Fruit fly (Drosophila melanogaster) whole organism, embryonic: ENCODE measurements around the gene CG13481.

Experiments used
- Blimp-1 ChIP-seq: fragments of 200-800 bp; sonication (Bioruptor generic); optimal IDR thresholded peaks from 3 replicates; lab custom pipeline; 2018; ENCODE audit warnings: missing biosample characterization, missing genetic modification characterization, mild to moderate bottlenecking, moderate library complexity, missing genetic modification reagents
- CG10979 ChIP-seq: fragments of 200-800 bp; sonication (Bioruptor generic); optimal IDR thresholded peaks from 2 replicates; lab custom pipeline; 2018; ENCODE audit warnings: missing biosample characterization, mild to moderate bottlenecking, missing genetic modification characterization, moderate library complexity
- CG11504 ChIP-seq: fragments of 200-800 bp; sonication (Bioruptor generic); optimal IDR thresholded peaks from 3 replicates; lab custom pipeline; 2019; ENCODE audit warnings: missing biosample characterization, mild to moderate bottlenecking, missing genetic modification characterization, moderate library complexity
- CG11560 ChIP-seq: fragments of 200-800 bp; sonication (Bioruptor generic); IDR thresholded peaks from 3 replicates; pipeline ENCODE4 v1.3.6; 2022; ENCODE audit warnings: missing biosample characterization, missing genetic modification characterization
- CG12071 ChIP-seq: fragments of 200-800 bp; sonication (Bioruptor generic); optimal IDR thresholded peaks from 3 replicates; lab custom pipeline; 2018; ENCODE audit warnings: missing biosample characterization, mild to moderate bottlenecking, missing genetic modification characterization
- CG12155 ChIP-seq: fragments of 200-800 bp; sonication (Bioruptor generic); optimal IDR thresholded peaks from 3 replicates; lab custom pipeline; 2016; ENCODE audit warnings: missing biosample characterization, missing genetic modification characterization
- CG12744 ChIP-seq: fragments of 200-800 bp; sonication (Bioruptor generic); optimal IDR thresholded peaks from 2 replicates; lab custom pipeline; 2016; ENCODE audit warnings: missing biosample characterization, missing genetic modification characterization
- CG15601 ChIP-seq: fragments of 200-800 bp; sonication (Bioruptor generic); optimal IDR thresholded peaks from 3 replicates; lab custom pipeline; 2019; ENCODE audit warnings: missing biosample characterization, mild to moderate bottlenecking, missing genetic modification characterization, moderate library complexity
- CG2116 ChIP-seq: fragments of 200-800 bp; sonication (Bioruptor generic); optimal IDR thresholded peaks from 3 replicates; lab custom pipeline; 2018; ENCODE audit warnings: missing biosample characterization, mild to moderate bottlenecking, missing genetic modification characterization
- CG31224 ChIP-seq: fragments of 200-800 bp; sonication (Bioruptor generic); IDR thresholded peaks from 2 replicates; pipeline ENCODE4 v1.3.6; 2022; ENCODE audit warnings: missing biosample characterization, missing genetic modification characterization
- CG32767 ChIP-seq: fragments of 200-800 bp; sonication (Bioruptor generic); IDR thresholded peaks from 2 replicates; pipeline ENCODE4 v1.3.6; 2022; ENCODE audit warnings: missing biosample characterization, missing genetic modification characterization
- CG3281 ChIP-seq: fragments of 200-800 bp; sonication (Bioruptor generic); optimal IDR thresholded peaks from 3 replicates; lab custom pipeline; 2017; ENCODE audit warnings: missing biosample characterization, mild to moderate bottlenecking, missing genetic modification characterization
- CG4424 ChIP-seq: fragments of 200-800 bp; sonication (Bioruptor generic); optimal IDR thresholded peaks from 3 replicates; lab custom pipeline; 2016; ENCODE audit warnings: missing biosample characterization, missing genetic modification characterization
- CG4854 ChIP-seq: fragments of 200-800 bp; sonication (Bioruptor generic); optimal IDR thresholded peaks from 2 replicates; lab custom pipeline; 2016; ENCODE audit warnings: missing biosample characterization, missing genetic modification characterization, inconsistent platforms
- CG9215 ChIP-seq: fragments of 200-800 bp; sonication (Bioruptor generic); IDR thresholded peaks from 2 replicates; pipeline ENCODE4 v1.3.6; 2022; ENCODE audit warnings: missing biosample characterization, missing genetic modification characterization
- CG9876 ChIP-seq: fragments of 200-800 bp; sonication (Bioruptor generic); optimal IDR thresholded peaks from 2 replicates; lab custom pipeline; 2016; ENCODE audit warnings: missing biosample characterization, missing genetic modification characterization
- D19A ChIP-seq: fragments of 200-800 bp; optimal IDR thresholded peaks from 3 replicates; lab custom pipeline; 2019; ENCODE audit warnings: missing biosample characterization, mild to moderate bottlenecking, missing genetic modification characterization, moderate library complexity
- Dip3 ChIP-seq: fragments of 200-800 bp; sonication (Bioruptor generic); optimal IDR thresholded peaks from 3 replicates; lab custom pipeline; 2016; ENCODE audit warnings: missing biosample characterization, missing genetic modification characterization
- HLH3B ChIP-seq: fragments of 200-800 bp; sonication (Bioruptor generic); IDR thresholded peaks from 2 replicates; pipeline ENCODE4 v1.3.6; 2022; ENCODE audit warnings: missing biosample characterization, missing genetic modification characterization
- Hey ChIP-seq: fragments of 200-800 bp; sonication (Bioruptor generic); optimal IDR thresholded peaks from 3 replicates; lab custom pipeline; 2018; ENCODE audit warnings: missing biosample characterization, mild to moderate bottlenecking, missing genetic modification characterization
- Hr51 ChIP-seq, 2 experiments: fragments of 200-800 bp; sonication (Bioruptor generic); optimal IDR thresholded peaks; 2 replicates in 1 of 2; 3 replicates in 1 of 2; lab custom pipeline; 2016 to 2018; ENCODE audit warnings: missing biosample characterization in 2 of 2, missing genetic modification characterization in 2 of 2, mild to moderate bottlenecking in 1 of 2, moderate library complexity in 1 of 2
- Myb ChIP-seq: fragments of 200-800 bp; sonication (Bioruptor generic); optimal IDR thresholded peaks from 2 replicates; lab custom pipeline; 2016; ENCODE audit warnings: missing biosample characterization, missing genetic modification characterization
- Nf-YC ChIP-seq: fragments of 200-800 bp; optimal IDR thresholded peaks from 3 replicates; lab custom pipeline; 2019; ENCODE audit warnings: missing biosample characterization, mild to moderate bottlenecking, missing genetic modification characterization, moderate library complexity
- Oli ChIP-seq: fragments of 200-800 bp; sonication (Bioruptor generic); optimal IDR thresholded peaks from 2 replicates; lab custom pipeline; 2018; ENCODE audit warnings: missing biosample characterization, mild to moderate bottlenecking, missing genetic modification characterization, moderate library complexity
- Opbp ChIP-seq: fragments of 200-800 bp; sonication (Bioruptor generic); IDR thresholded peaks from 3 replicates; pipeline ENCODE4 v1.3.6; 2022; ENCODE audit warnings: missing biosample characterization, missing genetic modification characterization; ENCODE audit not compliant: partially characterized antibody
- Optix ChIP-seq: fragments of 200-800 bp; sonication (Bioruptor generic); IDR thresholded peaks from 3 replicates; pipeline ENCODE4 v1.3.6; 2022; ENCODE audit warnings: missing biosample characterization, missing genetic modification characterization
- Sry-δ ChIP-seq: fragments of 200-800 bp; sonication (Bioruptor generic); optimal IDR thresholded peaks from 2 replicates; lab custom pipeline; 2016; ENCODE audit warnings: missing biosample characterization, missing genetic modification characterization
- Usf ChIP-seq: fragments of 200-800 bp; sonication (Bioruptor generic); optimal IDR thresholded peaks from 2 replicates; lab custom pipeline; 2017; ENCODE audit warnings: missing genotype, missing biosample characterization, missing genetic modification characterization
- Xrp1 ChIP-seq: fragments of 200-800 bp; sonication (Bioruptor generic); IDR thresholded peaks from 2 replicates; pipeline ENCODE4 v1.3.6; 2022; ENCODE audit warnings: missing biosample characterization, missing genetic modification characterization
- bcd ChIP-seq: fragments of 200-800 bp; sonication (Bioruptor generic); optimal IDR thresholded peaks from 2 replicates; lab custom pipeline; 2017; ENCODE audit warnings: missing biosample characterization, mild to moderate bottlenecking, missing genetic modification characterization
- fru ChIP-seq: fragments of >200 bp; optimal IDR thresholded peaks from 2 replicates; lab custom pipeline; 2017
- hbn ChIP-seq: fragments of 200-800 bp; sonication (Bioruptor generic); IDR thresholded peaks from 2 replicates; pipeline ENCODE4 v1.3.6; 2022; ENCODE audit warnings: missing biosample characterization, missing genetic modification characterization; ENCODE audit not compliant: partially characterized antibody
- her ChIP-seq: fragments of 200-800 bp; sonication (Bioruptor generic); optimal IDR thresholded peaks from 2 replicates; lab custom pipeline; 2016; ENCODE audit warnings: missing biosample characterization, missing genetic modification characterization
- kay ChIP-seq: fragments of 200-800 bp; sonication (Bioruptor generic); optimal IDR thresholded peaks from 2 replicates; lab custom pipeline; 2016; ENCODE audit warnings: missing biosample characterization, missing genetic modification characterization
- lov ChIP-seq, 2 experiments: fragments of 200-800 bp in 1 of 2; fragments of >200 bp in 1 of 2; sonication (Bioruptor generic) in 1 of 2; IDR thresholded peaks in 1 of 2; optimal IDR thresholded peaks in 1 of 2; 2 replicates in 1 of 2; 3 replicates in 1 of 2; pipeline versions ENCODE4 v1.3.6 to Lab custom; 2017 to 2022; ENCODE audit warnings: missing biosample characterization in 1 of 2, missing genetic modification characterization in 1 of 2
- nmo ChIP-seq: fragments of 200-800 bp; sonication (Bioruptor generic); optimal IDR thresholded peaks from 2 replicates; lab custom pipeline; 2018; ENCODE audit warnings: missing biosample characterization, mild to moderate bottlenecking, missing genetic modification characterization, moderate library complexity
- pfk ChIP-seq: fragments of 200-800 bp; sonication (Bioruptor generic); optimal IDR thresholded peaks from 2 replicates; lab custom pipeline; 2018; ENCODE audit warnings: missing biosample characterization, mild to moderate bottlenecking, missing genetic modification characterization, moderate library complexity
- pnt ChIP-seq: fragments of 200-800 bp; sonication (Bioruptor generic); optimal IDR thresholded peaks from 3 replicates; lab custom pipeline; 2016; ENCODE audit warnings: missing biosample characterization, missing genetic modification characterization
- prd ChIP-seq, 3 experiments: fragments of >200 bp in 2 of 3; fragments of 200-800 bp in 1 of 3; sonication (Bioruptor generic) in 1 of 3; optimal IDR thresholded peaks in 2 of 3; IDR thresholded peaks in 1 of 3; 2 replicates in 2 of 3; 3 replicates in 1 of 3; pipeline versions ENCODE4 v1.3.6 to Lab custom; 2017 to 2022; ENCODE audit warnings: missing biosample characterization in 1 of 3, missing genetic modification characterization in 1 of 3
- ranshi ChIP-seq: fragments of 200-800 bp; sonication (Bioruptor generic); IDR thresholded peaks from 2 replicates; pipeline ENCODE4 v1.3.6; 2022; ENCODE audit warnings: missing biosample characterization, missing genetic modification characterization
- rib ChIP-seq: fragments of 200-800 bp; sonication (Bioruptor generic); IDR thresholded peaks from 2 replicates; pipeline ENCODE4 v1.3.6; 2022; ENCODE audit warnings: missing biosample characterization, missing genetic modification characterization
- sc ChIP-seq, 3 experiments: fragments of >200 bp in 2 of 3; fragments of 200-800 bp in 1 of 3; sonication (Bioruptor generic) in 1 of 3; optimal IDR thresholded peaks; 2 replicates in 2 of 3; 3 replicates in 1 of 3; lab custom pipeline; 2017; ENCODE audit warnings: mild to moderate bottlenecking in 1 of 3, missing biosample characterization in 1 of 3, missing genetic modification characterization in 1 of 3, missing genetic modification reagents in 1 of 3
- scrt ChIP-seq: fragments of 200-800 bp; sonication (Bioruptor generic); optimal IDR thresholded peaks from 2 replicates; lab custom pipeline; 2018; ENCODE audit warnings: missing biosample characterization, mild to moderate bottlenecking, missing genetic modification characterization, moderate library complexity
- sob ChIP-seq: fragments of 200-800 bp; sonication (Bioruptor generic); IDR thresholded peaks from 2 replicates; pipeline ENCODE4 v1.3.6; 2022; ENCODE audit warnings: missing biosample characterization, missing genetic modification characterization
- tin ChIP-seq: fragments of 200-800 bp; sonication (Bioruptor generic); optimal IDR thresholded peaks from 3 replicates; lab custom pipeline; 2016; ENCODE audit warnings: missing biosample characterization, missing genetic modification characterization
- tna ChIP-seq: fragments of 200-800 bp; sonication (Bioruptor generic); IDR thresholded peaks from 2 replicates; pipeline ENCODE4 v1.3.6; 2022; ENCODE audit warnings: missing biosample characterization, missing genetic modification characterization; ENCODE audit not compliant: partially characterized antibody
- toy ChIP-seq: fragments of 200-800 bp; sonication (Bioruptor generic); IDR thresholded peaks from 2 replicates; pipeline ENCODE4 v1.3.6; 2022; ENCODE audit warnings: missing biosample characterization, missing genetic modification characterization
- ttk ChIP-seq: fragments of 200-800 bp; sonication (Bioruptor generic); IDR thresholded peaks from 2 replicates; pipeline ENCODE4 v2.1.2; 2022; ENCODE audit warnings: missing biosample characterization, missing genetic modification characterization
- unpg ChIP-seq: fragments of 200-800 bp; sonication (Bioruptor generic); optimal IDR thresholded peaks from 3 replicates; lab custom pipeline; 2018; ENCODE audit warnings: missing biosample characterization, mild to moderate bottlenecking, missing genetic modification characterization, moderate library complexity

The CG13481 gene

dm6 chr3L:14328437-14328836 lies 41.1 kb downstream of the CG13481 start (continued):
- TF ChIP-seq her (no peak), pnt (GFP tag; lab: Kevin White, UChicago) (no peak), Opbp (GFP tag; lab: Robert Waterston, UW) (no peak), lov (optimal IDR thresholded peaks at IDR 0.05; lab: Kevin White, UChicago) (no peak), lov (GFP tag; IDR thresholded peaks at IDR 0.05; lab: Robert Waterston, UW) (no peak), HLH3B (GFP tag; lab: Robert Waterston, UW) (no peak), pfk (GFP tag; lab: Kevin White, UChicago) (no peak), Xrp1 (GFP tag; lab: Robert Waterston, UW) (0 out of 2 replicates have a peak, but pooled peaks have one; percentile 12), CG4854 (GFP tag; lab: Kevin White, UChicago) (no peak), Oli (peak; percentile 65), CG10979 (tag; lab: Kevin White, UChicago) (peak; percentile 45), CG9876 (GFP tag; lab: Kevin White, UChicago) (no peak), Hr51 (GFP tag; optimal IDR thresholded peaks at IDR 0.05; lab: Kevin White, UChicago) (peak in 1 of 2 experiments; percentile 72), sc (optimal IDR thresholded peaks at IDR 0.05; lab: Kevin White, UChicago) (no peak), sc (GFP tag; optimal IDR thresholded peaks at IDR 0.05; lab: Kevin White, UChicago) (peak; percentile 18), bcd (GFP tag; lab: Kevin White, UChicago) (peak; percentile 23), CG11560 (tag; lab: Robert Waterston, UW) (no peak), Dip3 (GFP tag; lab: Kevin White, UChicago) (no peak), CG11504 (tag; lab: Kevin White, UChicago) (peak; percentile 68), CG3281 (GFP tag; lab: Kevin White, UChicago) (peak; percentile 28), D19A (peak; percentile 35), ttk (GFP tag; lab: Robert Waterston, UW) (no peak), CG12744 (GFP tag; lab: Kevin White, UChicago) (no peak), CG31224 (no peak), Nf-YC (tag; lab: Kevin White, UChicago) (no peak), Myb (GFP tag; lab: Kevin White, UChicago) (no peak), tin (GFP tag; lab: Kevin White, UChicago) (peak; percentile 26), Optix (GFP tag; lab: Robert Waterston, UW) (no peak), scrt (GFP tag; lab: Kevin White, UChicago) (no peak), kay (GFP tag; lab: Kevin White, UChicago) (no peak), Blimp-1 (GFP tag; lab: Kevin White, UChicago) (peak; percentile 40), CG12071 (no peak), Hey (tag; lab: Kevin White, UChicago) (no peak), ranshi (no peak), CG32767 (GFP tag; lab: Robert Waterston, UW) (no peak), Usf (no peak), tna (no peak), Sry-δ (GFP tag; lab: Kevin White, UChicago) (no peak), rib (GFP tag; lab: Robert Waterston, UW) (no peak), CG12155 (no peak), CG4424 (GFP tag; lab: Kevin White, UChicago) (peak; percentile 47), sob (GFP tag; lab: Robert Waterston, UW) (no peak), fru (no peak), hbn (no peak), CG2116 (GFP tag; lab: Kevin White, UChicago) (no peak), CG9215 (GFP tag; lab: Robert Waterston, UW) (no peak), prd (optimal IDR thresholded peaks at IDR 0.05; lab: Kevin White, UChicago) (no peak), prd (GFP tag; IDR thresholded peaks at IDR 0.05; lab: Robert Waterston, UW) (0 out of 3 replicates have a peak, but pooled peaks have one; percentile 18), nmo (peak; percentile 33), CG15601 (peak; percentile 55), unpg (peak; percentile 44), toy (GFP tag; lab: Robert Waterston, UW) (no peak)
